Fruit fly (Drosophila melanogaster) whole organism, wandering third instar larva: ENCODE results near the gene CG42650.

Experiments used
- CG9705 ChIP-seq: fragments of 200-800 bp; sonication (Bioruptor generic); optimal IDR thresholded peaks from 2 replicates; lab custom pipeline; 2018; ENCODE audit warnings: missing biosample characterization, mild to moderate bottlenecking, missing genetic modification characterization
- CrebA ChIP-seq: fragments of 200-800 bp; sonication (Bioruptor generic); optimal IDR thresholded peaks from 2 replicates; lab custom pipeline; 2016; ENCODE audit warnings: missing biosample characterization, mild to moderate bottlenecking, missing genetic modification characterization, borderline replicate concordance
- Dif ChIP-seq: fragments of 200-275, 200-300 bp; sonication (Bioruptor generic); optimal IDR thresholded peaks from 2 replicates; lab custom pipeline; 2018; ENCODE audit warnings: missing biosample characterization, missing genetic modification characterization; ENCODE audit not compliant: partially characterized antibody
- GATAd ChIP-seq: sonication (Bioruptor generic); optimal IDR thresholded peaks from 2 replicates; lab custom pipeline; 2016; ENCODE audit warnings: missing biosample characterization, missing genetic modification characterization
- HLH106 ChIP-seq: fragments of 200-800 bp; optimal IDR thresholded peaks from 3 replicates; lab custom pipeline; 2019; ENCODE audit warnings: missing biosample characterization, mild to moderate bottlenecking, missing genetic modification characterization, moderate library complexity
- Myc ChIP-seq: fragments of >200 bp; optimal IDR thresholded peaks from 2 replicates; lab custom pipeline; 2017
- N ChIP-seq: fragments of >200 bp; optimal IDR thresholded peaks from 2 replicates; lab custom pipeline; 2018; ENCODE audit warnings: missing biosample characterization, missing external identifiers, missing genetic modification characterization
- Rel ChIP-seq, 2 experiments: fragments of 200-800 bp; sonication (Bioruptor generic) in 1 of 2; optimal IDR thresholded peaks; 2 replicates in 1 of 2; 3 replicates in 1 of 2; lab custom pipeline; 2016 to 2019; ENCODE audit warnings: mild to moderate bottlenecking in 2 of 2, missing biosample characterization in 2 of 2, missing genetic modification characterization in 2 of 2, moderate library complexity in 1 of 2
- Sp1 ChIP-seq: fragments of 200-800 bp; sonication (Bioruptor generic); optimal IDR thresholded peaks from 3 replicates; lab custom pipeline; 2019; ENCODE audit warnings: missing biosample characterization, mild to moderate bottlenecking, missing genetic modification characterization, moderate library complexity
- brk ChIP-seq: fragments of 200-800 bp; sonication (Bioruptor generic); optimal IDR thresholded peaks from 2 replicates; lab custom pipeline; 2016; ENCODE audit warnings: missing biosample characterization, mild to moderate bottlenecking, missing genetic modification characterization
- dl ChIP-seq, 2 experiments: fragments of 175-275, 200-275 bp in 1 of 2; fragments of 200-275 bp in 1 of 2; sonication (Bioruptor generic); optimal IDR thresholded peaks; lab custom pipeline; 2018; ENCODE audit warnings: mild to moderate bottlenecking in 2 of 2, missing biosample characterization in 2 of 2, missing genetic modification characterization in 2 of 2, moderate library complexity in 2 of 2; ENCODE audit not compliant: partially characterized antibody in 2 of 2, insufficient read depth in 1 of 2
- dmrt93B ChIP-seq: fragments of 200-800 bp; sonication (Bioruptor generic); optimal IDR thresholded peaks from 2 replicates; lab custom pipeline; 2018; ENCODE audit warnings: missing biosample characterization, mild to moderate bottlenecking, missing genetic modification characterization
- ey ChIP-seq: fragments of 200-800 bp; sonication (Bioruptor generic); optimal IDR thresholded peaks from 2 replicates; lab custom pipeline; 2016; ENCODE audit warnings: missing biosample characterization, missing genetic modification characterization
- foxo ChIP-seq, 2 experiments: fragments of 200-800 bp; sonication (Bioruptor generic); optimal IDR thresholded peaks; 2 replicates in 1 of 2; 3 replicates in 1 of 2; lab custom pipeline; 2016 to 2017; ENCODE audit warnings: missing biosample characterization in 2 of 2, missing genetic modification characterization in 2 of 2
- fru ChIP-seq: fragments of 200-800 bp; sonication (Bioruptor generic); optimal IDR thresholded peaks from 3 replicates; lab custom pipeline; 2016; ENCODE audit warnings: missing biosample characterization, mild to moderate bottlenecking, missing genetic modification characterization
- h ChIP-seq: fragments of 200-800 bp; sonication (Bioruptor generic); optimal IDR thresholded peaks from 3 replicates; lab custom pipeline; 2016; ENCODE audit warnings: missing biosample characterization, mild to moderate bottlenecking, missing genetic modification characterization
- jim ChIP-seq: fragments of 175-275, 200-325 bp; sonication (Bioruptor generic); optimal IDR thresholded peaks from 2 replicates; lab custom pipeline; 2016; ENCODE audit warnings: missing biosample characterization, mild to moderate bottlenecking, missing genetic modification characterization
- rgr ChIP-seq: fragments of 200-800 bp; sonication (Bioruptor generic); optimal IDR thresholded peaks from 3 replicates; lab custom pipeline; 2016; ENCODE audit warnings: missing biosample characterization, mild to moderate bottlenecking, missing genetic modification characterization
- sage ChIP-seq: fragments of 200-800 bp; sonication (Bioruptor generic); optimal IDR thresholded peaks from 2 replicates; lab custom pipeline; 2016; ENCODE audit warnings: missing biosample characterization, mild to moderate bottlenecking, missing genetic modification characterization
- sv ChIP-seq: fragments of 200-800 bp; sonication (Bioruptor generic); optimal IDR thresholded peaks from 3 replicates; lab custom pipeline; 2016; ENCODE audit warnings: missing biosample characterization, missing genetic modification characterization
- usp ChIP-seq: fragments of >200 bp; optimal IDR thresholded peaks from 2 replicates; lab custom pipeline; 2017; ENCODE audit warnings: missing biosample characterization, missing genetic modification characterization

CG42650 gene

dm6 chr3R:7420465-7420864 lies 29.3 kb downstream of the CG42650 start, which contains the start of gene wa-cup:
TSS of gene wa-cup (plus strand) at chr3R:7420765.
- TF ChIP-seq CG9705 (GFP tag; lab: Kevin White, UChicago) (no peak), ey (GFP tag; lab: Kevin White, UChicago) (no peak)

dm6 chr3R:7438869-7439268 lies 47.7 kb downstream of the CG42650 start:
- no peak for TF ChIP-seq fru (GFP tag; lab: Kevin White, UChicago)
- TF ChIP-seq sage (GFP tag; lab: Kevin White, UChicago) = no peak
- no peak for TF ChIP-seq jim
- no peak for TF ChIP-seq foxo (GFP tag; optimal IDR thresholded peaks at IDR 0.05; lab: Kevin White, UChicago)

- TF ChIP-seq HLH106 (tag; lab: Kevin White, UChicago) = no peak
- TF ChIP-seq Rel (GFP tag; optimal IDR thresholded peaks at IDR 0.05; lab: Kevin White, UChicago) = no peak
- peak; percentile 26 for TF ChIP-seq Rel (tag; optimal IDR thresholded peaks at IDR 0.05; lab: Kevin White, UChicago)
Observed at dm6 chr3R:7439306-7439810, 48.1 kb downstream of the CG42650 start, which contains the start of gene CG14598. TSS of gene CG14598 (plus strand) at chr3R:7439760.

dm6 chr3R:7441359-7441758 lies 50.1 kb downstream of the CG42650 start:
- TF ChIP-seq sage (GFP tag; lab: Kevin White, UChicago) (no peak), Myc (lab: Kevin White, UChicago) (no peak), ey (GFP tag; lab: Kevin White, UChicago) (no peak), sv (no peak), fru (GFP tag; lab: Kevin White, UChicago) (no peak), dmrt93B (GFP tag; lab: Kevin White, UChicago) (no peak), dl (GFP tag; optimal IDR thresholded peaks at IDR 0.05; lab: Kevin White, UChicago; ENCODE audit: insufficient read depth in 1 of 2, partially characterized antibody in 2 of 2) (no peak), foxo (GFP tag; optimal IDR thresholded peaks at IDR 0.05; lab: Kevin White, UChicago) (no peak), h (GFP tag; lab: Kevin White, UChicago) (no peak), HLH106 (tag; lab: Kevin White, UChicago) (no peak), GATAd (GFP tag; lab: Kevin White, UChicago) (no peak), Sp1 (GFP tag; lab: Kevin White, UChicago) (no peak), usp (GFP tag; lab: Kevin White, UChicago) (no peak), N (no peak), CrebA (GFP tag; lab: Kevin White, UChicago) (no peak), rgr (no peak), brk (GFP tag; lab: Kevin White, UChicago) (no peak), Dif (GFP tag; lab: Kevin White, UChicago) (no peak)
